Fruit fly (Drosophila melanogaster): ENCODE data around the gene CG15561.

dm6 chr3R:31250426-31251034, 34.8 kb upstream of the CG15561 start:
- TF ChIP-seq CG11617 (GFP tag; optimal IDR thresholded peaks at IDR 0.05) (peak; percentile 70), Clk (GFP tag; optimal IDR thresholded peaks at IDR 0.05) (no peak), kay (GFP tag; ENCODE audit: borderline replicate concordance) (no peak), CG14711 (tag; optimal IDR thresholded peaks at IDR 0.05) (peak; percentile 68), cnc (optimal IDR thresholded peaks at IDR 0.05) (no peak)

All from whole organism, adult.